Worm (Caenorhabditis elegans): ENCODE results near the gene Y55D5A.4.

DNA sequence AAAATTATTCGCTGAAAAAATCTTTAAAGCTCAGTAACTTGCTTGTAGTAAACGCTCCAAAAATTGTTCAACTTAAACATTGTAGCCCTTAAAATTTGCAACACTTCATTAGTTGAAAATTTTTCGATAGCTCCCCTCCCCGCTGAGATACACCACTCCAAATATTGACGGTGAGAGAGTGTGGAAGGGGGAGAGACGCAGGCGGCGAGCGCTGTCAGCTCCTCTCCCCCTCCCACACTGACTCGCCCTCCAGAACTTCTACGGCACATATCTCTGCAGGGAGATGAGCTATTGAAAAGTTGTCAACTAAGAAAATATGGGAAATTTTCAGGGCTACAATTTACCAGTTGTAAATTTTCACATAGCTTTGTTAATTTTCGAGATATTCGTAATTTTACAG, 2.4 kb upstream of the Y55D5A.4 start:
- TF ChIP-seq sma-3 (GFP tag; optimal IDR thresholded peaks at IDR 0.05) (no peak), zag-1 (tag; optimal IDR thresholded peaks at IDR 0.05) (no peak), lin-13 (GFP tag; optimal IDR thresholded peaks at IDR 0.05) (no peak), mdl-1 (tag; optimal IDR thresholded peaks at IDR 0.05) (no peak), skn-1 (tag; optimal IDR thresholded peaks at IDR 0.05) (no peak), nhr-77 (tag; optimal IDR thresholded peaks at IDR 0.05) (no peak), ztf-11 (tag; optimal IDR thresholded peaks at IDR 0.05) (no peak), unc-39 (tag; optimal IDR thresholded peaks at IDR 0.05) (no peak)

All from whole organism, L2 larva.